Worm (Caenorhabditis elegans) whole organism, L4 larva: Measurements from ENCODE around the gene ZC196.4.

Experiments
- F10B5.3 ChIP-seq: sonication (generic microtip); optimal IDR thresholded peaks from 2 replicates; lab custom pipeline; 2016; ENCODE audit warnings: mild to moderate bottlenecking, missing genetic modification characterization, missing compliant biosample characterization
- F26F4.8 ChIP-seq: fragments of 200-800 bp; sonication (Bioruptor generic); conservative IDR thresholded peaks from 2 replicates; pipeline ENCODE4 v1.3.6; 2022; ENCODE audit warnings: missing genetic modification characterization, missing compliant biosample characterization
- F49E8.2 ChIP-seq: sonication (generic microtip); optimal IDR thresholded peaks from 2 replicates; lab custom pipeline; 2016; ENCODE audit warnings: missing compliant biosample characterization, mild to moderate bottlenecking, missing genetic modification characterization, borderline replicate concordance
- T20F7.1 ChIP-seq: fragments of 200-800 bp; sonication (Bioruptor generic); optimal IDR thresholded peaks from 2 replicates; lab custom pipeline; 2018; ENCODE audit warnings: mild to moderate bottlenecking, missing genetic modification characterization, missing compliant biosample characterization
- Y5F2A.4 ChIP-seq: fragments of 200-800 bp; sonication (Bioruptor generic); optimal IDR thresholded peaks from 2 replicates; lab custom pipeline; 2018; ENCODE audit warnings: mild to moderate bottlenecking, missing genetic modification characterization, missing compliant biosample characterization
- aha-1 ChIP-seq: fragments of 150-350 bp; peaks from one replicate; lab custom pipeline; 2014; ENCODE audit warnings: missing biosample characterization, missing genetic modification characterization
- aly-2 ChIP-seq: sonication (generic microtip); optimal IDR thresholded peaks from 2 replicates; lab custom pipeline; 2018; ENCODE audit warnings: missing biosample characterization, missing genetic modification characterization
- ama-1 ChIP-seq: fragments of 150-350 bp; optimal IDR thresholded peaks from 2 replicates; lab custom pipeline; 2014; ENCODE audit warnings: inconsistent platforms, mixed read lengths
- ceh-28 ChIP-seq: fragments of 150-350 bp; optimal IDR thresholded peaks from 2 replicates; lab custom pipeline; 2014; ENCODE audit warnings: missing biosample characterization, missing genetic modification reagents, missing genetic modification characterization
- ceh-62 ChIP-seq: sonication (generic microtip); optimal IDR thresholded peaks from 2 replicates; lab custom pipeline; 2017; ENCODE audit warnings: missing biosample characterization, missing genetic modification characterization
- ces-1 ChIP-seq: fragments of 150-350 bp; sonication (generic microtip); optimal IDR thresholded peaks from 4 replicates; lab custom pipeline; 2014; ENCODE audit warnings: missing biosample characterization, missing genetic modification reagents, missing genetic modification characterization
- cey-2 ChIP-seq: sonication (generic microtip); optimal IDR thresholded peaks from 3 replicates; lab custom pipeline; 2017; ENCODE audit warnings: missing genetic modification characterization, mild to moderate bottlenecking, missing compliant biosample characterization, antibody characterized with exemption, borderline replicate concordance; ENCODE audit not compliant: insufficient read depth
- ctbp-1 ChIP-seq: fragments of 200-800 bp; sonication (Bioruptor generic); IDR thresholded peaks from 2 replicates; pipeline ENCODE4 v1.3.6; 2022; ENCODE audit warnings: missing genetic modification reagents, missing genetic modification characterization, missing compliant biosample characterization
- daf-16 ChIP-seq, 3 experiments: sonication (generic microtip); optimal IDR thresholded peaks; 2 replicates each; lab custom pipeline; 2016 to 2017; ENCODE audit warnings: missing genetic modification characterization in 3 of 3, missing genetic modification reagents in 3 of 3, mild to moderate bottlenecking in 2 of 3, missing compliant biosample characterization in 2 of 3, missing biosample characterization in 1 of 3, moderate library complexity in 1 of 3
- dmd-8 ChIP-seq: fragments of 200-800 bp; sonication (Bioruptor generic); IDR thresholded peaks from 2 replicates; pipeline ENCODE4 v1.3.6; 2022; ENCODE audit warnings: missing genetic modification characterization, missing compliant biosample characterization
- dpl-1 ChIP-seq: fragments of 150-350 bp; optimal IDR thresholded peaks from 2 replicates; lab custom pipeline; 2014; ENCODE audit warnings: missing biosample characterization, missing genetic modification reagents, missing genetic modification characterization
- duxl-1 ChIP-seq: sonication (generic microtip); optimal IDR thresholded peaks from 2 replicates; lab custom pipeline; 2016; ENCODE audit warnings: mild to moderate bottlenecking, missing genetic modification characterization, moderate library complexity, missing compliant biosample characterization; ENCODE audit not compliant: poor library complexity
- dve-1 ChIP-seq: sonication (generic microtip); optimal IDR thresholded peaks from 2 replicates; lab custom pipeline; 2017; ENCODE audit warnings: antibody characterized with exemption, mild to moderate bottlenecking, missing genetic modification characterization, missing compliant biosample characterization; ENCODE audit not compliant: insufficient read depth
- hlh-11 ChIP-seq: fragments of 200-800 bp; sonication (Bioruptor generic); optimal IDR thresholded peaks from 2 replicates; lab custom pipeline; 2018; ENCODE audit warnings: mild to moderate bottlenecking, missing genetic modification characterization, missing compliant biosample characterization
- hlh-30 ChIP-seq: sonication (generic microtip); optimal IDR thresholded peaks from 2 replicates; lab custom pipeline; 2017; ENCODE audit warnings: antibody characterized with exemption, mild to moderate bottlenecking, missing genetic modification characterization, missing compliant biosample characterization; ENCODE audit not compliant: insufficient read depth
- hmg-1.1 ChIP-seq: fragments of 200-800 bp; sonication (Bioruptor generic); IDR thresholded peaks from 2 replicates; pipeline ENCODE4 v1.3.6; 2022; ENCODE audit warnings: missing genetic modification reagents, missing genetic modification characterization, missing compliant biosample characterization
- lin-29 ChIP-seq: fragments of 200-800 bp; sonication (Bioruptor generic); IDR thresholded peaks from 2 replicates; pipeline ENCODE4 v1.3.6; 2022; ENCODE audit warnings: missing genetic modification reagents, missing genetic modification characterization, missing compliant biosample characterization
- lir-3 ChIP-seq: sonication (generic microtip); optimal IDR thresholded peaks from 2 replicates; lab custom pipeline; 2016; ENCODE audit warnings: mild to moderate bottlenecking, missing genetic modification characterization, missing compliant biosample characterization
- lsy-2 ChIP-seq, 2 experiments: fragments of 150-350 bp in 1 of 2; sonication (generic microtip) in 1 of 2; optimal IDR thresholded peaks; 2 replicates each; lab custom pipeline; 2014 to 2017; ENCODE audit warnings: missing biosample characterization in 2 of 2, missing genetic modification characterization in 2 of 2
- madf-5 ChIP-seq, 2 experiments: fragments of 200-800 bp; sonication (Bioruptor generic); IDR thresholded peaks; 2 replicates each; pipeline ENCODE4 v1.3.6; 2022; ENCODE audit warnings: missing compliant biosample characterization in 2 of 2, missing genetic modification characterization in 2 of 2
- mdl-1 ChIP-seq, 2 experiments: fragments of 150-350 bp in 1 of 2; sonication (generic microtip) in 1 of 2; optimal IDR thresholded peaks; 2 replicates each; lab custom pipeline; 2014 to 2017; ENCODE audit warnings: missing biosample characterization in 2 of 2, missing genetic modification characterization in 2 of 2
- mdt-29 ChIP-seq: fragments of 200-800 bp; sonication (Bioruptor generic); IDR thresholded peaks from 2 replicates; pipeline ENCODE4 v1.3.6; 2022; ENCODE audit warnings: missing genetic modification reagents, missing genetic modification characterization, missing compliant biosample characterization
- mep-1 ChIP-seq: fragments of 150-350 bp; sonication (generic microtip); optimal IDR thresholded peaks from 3 replicates; lab custom pipeline; 2014; ENCODE audit warnings: missing biosample characterization, missing genetic modification characterization
- nhr-102 ChIP-seq: sonication (generic microtip); optimal IDR thresholded peaks from 2 replicates; lab custom pipeline; 2016; ENCODE audit warnings: mild to moderate bottlenecking, missing genetic modification characterization, moderate library complexity, missing compliant biosample characterization
- nhr-237 ChIP-seq: sonication (generic microtip); optimal IDR thresholded peaks from 2 replicates; lab custom pipeline; 2017; ENCODE audit warnings: missing biosample characterization, missing genetic modification characterization
- nhr-28 ChIP-seq: fragments of 150-350 bp; optimal IDR thresholded peaks from 2 replicates; lab custom pipeline; 2014; ENCODE audit warnings: missing biosample characterization, missing genetic modification characterization
- nhr-41 ChIP-seq: fragments of 200-800 bp; sonication (Bioruptor generic); IDR thresholded peaks from 2 replicates; pipeline ENCODE4 v1.3.6; 2022; ENCODE audit warnings: missing genetic modification reagents, missing genetic modification characterization, missing compliant biosample characterization
- nhr-42 ChIP-seq: fragments of 200-800 bp; sonication (Bioruptor generic); IDR thresholded peaks from 2 replicates; pipeline ENCODE4 v1.3.6; 2022; ENCODE audit warnings: missing genetic modification characterization, missing compliant biosample characterization
- pha-4 ChIP-seq, 2 experiments: fragments of 150-350 bp in 1 of 2; fragments of 200-800 bp in 1 of 2; sonication (Bioruptor generic) in 1 of 2; IDR thresholded peaks in 1 of 2; optimal IDR thresholded peaks in 1 of 2; 2 replicates each; pipeline versions ENCODE4 v1.3.6 to Lab custom; 2014 to 2022; ENCODE audit warnings: missing genetic modification characterization in 2 of 2, missing genetic modification reagents in 2 of 2, missing biosample characterization in 1 of 2, missing compliant biosample characterization in 1 of 2
- pqm-1 ChIP-seq: sonication (generic microtip); optimal IDR thresholded peaks from 2 replicates; lab custom pipeline; 2017; ENCODE audit warnings: missing biosample characterization, missing genetic modification characterization
- rbr-2 ChIP-seq: sonication (generic microtip); optimal IDR thresholded peaks from 2 replicates; lab custom pipeline; 2016; ENCODE audit warnings: missing genotype, missing genetic modification characterization, missing compliant biosample characterization
- saeg-2 ChIP-seq: fragments of 200-800 bp; sonication (Bioruptor generic); IDR thresholded peaks from 2 replicates; pipeline ENCODE4 v1.3.6; 2022; ENCODE audit warnings: missing genetic modification reagents, missing genetic modification characterization, missing compliant biosample characterization
- snpc-1.2 ChIP-seq: fragments of 200-800 bp; sonication (Bioruptor generic); IDR thresholded peaks from 2 replicates; pipeline ENCODE4 v1.3.6; 2022; ENCODE audit warnings: missing genetic modification reagents, missing genetic modification characterization, missing compliant biosample characterization
- snpc-4 ChIP-seq: fragments of 150-350 bp; optimal IDR thresholded peaks from 2 replicates; lab custom pipeline; 2014; ENCODE audit warnings: missing biosample characterization, missing genetic modification characterization
- spr-1 ChIP-seq: sonication (generic microtip); optimal IDR thresholded peaks from 2 replicates; lab custom pipeline; 2016; ENCODE audit warnings: mild to moderate bottlenecking, missing genetic modification characterization, missing compliant biosample characterization
- tag-97 ChIP-seq: fragments of 200-800 bp; sonication (Bioruptor generic); IDR thresholded peaks from 2 replicates; pipeline ENCODE4 v1.3.6; 2022; ENCODE audit warnings: missing genetic modification characterization, missing compliant biosample characterization
- zfp-3 ChIP-seq: fragments of 200-800 bp; sonication (Bioruptor generic); conservative IDR thresholded peaks from 2 replicates; pipeline ENCODE4 v1.3.6; 2022; ENCODE audit warnings: missing genetic modification reagents, missing genetic modification characterization, missing compliant biosample characterization
- ztf-11 ChIP-seq: fragments of 150-350 bp; optimal IDR thresholded peaks from 2 replicates; lab custom pipeline; 2014; ENCODE audit warnings: missing biosample characterization, missing genetic modification characterization
- ztf-7 ChIP-seq: fragments of 150-350 bp; optimal IDR thresholded peaks from 2 replicates; lab custom pipeline; 2014; ENCODE audit warnings: missing biosample characterization, missing genetic modification characterization

ZC196.4 gene

ce11 chrV:8773826-8774382 is 41.0 kb downstream of the ZC196.4 start, which contains the start of gene B0507.2:
B0507.2 (plus strand) TSS chrV:8774332.
- no peak for TF ChIP-seq ama-1 (lab: Kevin White, UChicago)
- peak; percentile 47 for TF ChIP-seq pqm-1 (tag; lab: Kevin White, UChicago)
- peak; percentile 73 for TF ChIP-seq hlh-30 (tag; lab: Kevin White, UChicago)
- no peak for TF ChIP-seq ceh-28 (tag; lab: Kevin White, UChicago)
- TF ChIP-seq F49E8.2 (tag; lab: Kevin White, UChicago): no peak
- no peak for TF ChIP-seq snpc-1.2
- TF ChIP-seq aly-2 (tag; lab: Kevin White, UChicago): no peak
- TF ChIP-seq mep-1 (tag; lab: Kevin White, UChicago): peak; percentile 35
- TF ChIP-seq lir-3 (tag; lab: Kevin White, UChicago): no peak
- TF ChIP-seq nhr-102 (tag; lab: Kevin White, UChicago): no peak
- peak; percentile 33 for TF ChIP-seq nhr-28
- TF ChIP-seq daf-16 (GFP tag; optimal IDR thresholded peaks at IDR 0.05; lab: Kevin White, UChicago): no peak
- peak; percentile 90 for TF ChIP-seq daf-16 (tag; optimal IDR thresholded peaks at IDR 0.05; lab: Kevin White, UChicago)
- TF ChIP-seq mdl-1 (tag; optimal IDR thresholded peaks at IDR 0.05; lab: Kevin White, UChicago): peak in 1 of 2 experiments; percentile 30
- TF ChIP-seq Y5F2A.4 (GFP tag; lab: Kevin White, UChicago): no peak
- peak; percentile 36 for TF ChIP-seq hlh-11 (tag; lab: Kevin White, UChicago)
- peak in 1 of 2 experiments; percentile 46 for TF ChIP-seq lsy-2 (tag; optimal IDR thresholded peaks at IDR 0.05; lab: Kevin White, UChicago)
- no peak for TF ChIP-seq nhr-41 (GFP tag; lab: Robert Waterston, UW)
- TF ChIP-seq snpc-4 (tag; lab: Kevin White, UChicago): no peak
- peak; percentile 2 for TF ChIP-seq rbr-2 (tag; lab: Kevin White, UChicago)
- no peak for TF ChIP-seq saeg-2
- TF ChIP-seq lin-29 (GFP tag; lab: Robert Waterston, UW): no peak
- TF ChIP-seq, all 104 proteins: peak for 9

- TF ChIP-seq spr-1 (tag; lab: Kevin White, UChicago) (no peak), hlh-30 (tag; lab: Kevin White, UChicago) (no peak), hmg-1.1 (GFP tag; lab: Robert Waterston, UW) (no peak), ceh-62 (tag; lab: Kevin White, UChicago) (no peak), nhr-42 (GFP tag; lab: Robert Waterston, UW) (no peak), ztf-7 (tag; lab: Kevin White, UChicago) (no peak), aha-1 (tag; lab: Kevin White, UChicago) (no peak), ces-1 (no peak), ztf-11 (tag; lab: Kevin White, UChicago) (no peak), ctbp-1 (no peak), cey-2 (tag; lab: Kevin White, UChicago) (no peak), mdt-29 (GFP tag; lab: Robert Waterston, UW) (no peak), F26F4.8 (GFP tag; lab: Robert Waterston, UW) (no peak), zfp-3 (GFP tag; lab: Robert Waterston, UW) (no peak)
Measured at ce11 chrV:8776270-8776669, 43.4 kb downstream of the ZC196.4 start, which contains the start of gene B0507.1. B0507.1 (plus strand) TSS chrV:8776570.

- TF ChIP-seq dmd-8 (GFP tag; lab: Robert Waterston, UW) (no peak), mdt-29 (GFP tag; lab: Robert Waterston, UW) (no peak), ztf-11 (tag; lab: Kevin White, UChicago) (no peak), madf-5 (GFP tag; IDR thresholded peaks at IDR 0.05; lab: Robert Waterston, UW) (no peak), tag-97 (GFP tag; lab: Robert Waterston, UW) (no peak), ama-1 (lab: Kevin White, UChicago) (no peak), T20F7.1 (GFP tag; lab: Kevin White, UChicago) (no peak), hlh-30 (tag; lab: Kevin White, UChicago) (no peak), pqm-1 (tag; lab: Kevin White, UChicago) (peak; percentile 68), dpl-1 (GFP tag; lab: Kevin White, UChicago) (no peak), daf-16 (GFP tag; optimal IDR thresholded peaks at IDR 0.05; lab: Kevin White, UChicago) (no peak), daf-16 (tag; optimal IDR thresholded peaks at IDR 0.05; lab: Kevin White, UChicago) (peak; percentile 35), pha-4 (GFP tag; IDR thresholded peaks at IDR 0.05; lab: Robert Waterston, UW) (no peak), pha-4 (tag; optimal IDR thresholded peaks at IDR 0.05; lab: Kevin White, UChicago) (no peak), hmg-1.1 (GFP tag; lab: Robert Waterston, UW) (no peak), Y5F2A.4 (GFP tag; lab: Kevin White, UChicago) (no peak), F10B5.3 (no peak), duxl-1 (no peak), lin-29 (GFP tag; lab: Robert Waterston, UW) (no peak), snpc-1.2 (no peak), aly-2 (tag; lab: Kevin White, UChicago) (no peak), nhr-42 (GFP tag; lab: Robert Waterston, UW) (no peak), dve-1 (peak; percentile 18), nhr-237 (tag; lab: Kevin White, UChicago) (no peak)
Measured at ce11 chrV:8781164-8781563, 48.3 kb downstream of the ZC196.4 start.
